Fruit fly (Drosophila melanogaster): ENCODE results near the gene CG10958.

The CG10958 gene

DNA sequence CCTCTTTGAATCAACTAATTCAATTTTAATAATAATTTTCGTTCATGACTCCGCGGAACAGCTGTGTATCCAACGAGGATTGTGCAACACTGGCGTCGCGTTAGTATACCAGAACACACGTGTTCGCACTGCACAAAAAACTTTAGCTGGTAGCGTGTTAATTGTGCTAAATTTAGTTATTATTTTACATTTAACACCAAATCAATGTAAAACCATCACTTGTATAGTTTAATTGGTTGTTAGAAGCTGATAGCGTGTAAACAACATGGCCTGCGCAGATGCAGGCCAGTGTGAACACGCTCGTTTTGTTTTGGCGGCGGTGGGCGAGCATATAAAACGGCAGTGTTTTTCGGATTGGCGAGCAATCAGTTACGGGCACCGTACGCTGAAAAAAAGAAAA, 25.2 kb downstream of the CG10958 start, which contains the start of the genes Traf6 and GIIIspla2 (continued):
- no peak for TF ChIP-seq D19A (tag; optimal IDR thresholded peaks at IDR 0.05)
- peak; percentile 57; the same call in 1 of the 2 replicates for TF ChIP-seq gsb (GFP tag; IDR thresholded peaks at IDR 0.05)
- TF ChIP-seq CG30403 (GFP tag; optimal IDR thresholded peaks at IDR 0.05): peak; percentile 79
- 0 out of 3 replicates have a peak, but pooled peaks have one; percentile 10 for TF ChIP-seq Opbp (GFP tag; IDR thresholded peaks at IDR 0.05; ENCODE audit: partially characterized antibody)
- TF ChIP-seq CG4424 (GFP tag; optimal IDR thresholded peaks at IDR 0.05): peak; percentile 65
- peak; percentile 63 for TF ChIP-seq CG7556 (GFP tag; optimal IDR thresholded peaks at IDR 0.05)
- TF ChIP-seq hkb (optimal IDR thresholded peaks at IDR 0.05): no peak
- peak; percentile 71 for TF ChIP-seq hkb (GFP tag; IDR thresholded peaks at IDR 0.05)
- TF ChIP-seq CG33213 (GFP tag; optimal IDR thresholded peaks at IDR 0.05): peak; percentile 68
- no peak for TF ChIP-seq CG8359 (GFP tag; optimal IDR thresholded peaks at IDR 0.05; ENCODE audit: borderline replicate concordance)
- no peak for TF ChIP-seq Sry-β (GFP tag; optimal IDR thresholded peaks at IDR 0.05)
- peak; percentile 54 for TF ChIP-seq Dp (GFP tag; optimal IDR thresholded peaks at IDR 0.05)
- TF ChIP-seq CG11398 (GFP tag; optimal IDR thresholded peaks at IDR 0.05): peak; percentile 47
- peak; percentile 87 for TF ChIP-seq Rfx (GFP tag; IDR thresholded peaks at IDR 0.05)
- TF ChIP-seq CG13287 (GFP tag; IDR thresholded peaks at IDR 0.05; ENCODE audit: partially characterized antibody): peak; percentile 59
- TF ChIP-seq CG13424 (tag; optimal IDR thresholded peaks at IDR 0.05): peak; percentile 83
- peak; percentile 55; the same call in 1 of the 3 replicates for TF ChIP-seq ase (GFP tag; IDR thresholded peaks at IDR 0.05)
- no peak for TF ChIP-seq CG6175 (GFP tag; IDR thresholded peaks at IDR 0.05)
- TF ChIP-seq Side (GFP tag; optimal IDR thresholded peaks at IDR 0.05): peak; percentile 52
- TF ChIP-seq CG6254 (GFP tag; optimal IDR thresholded peaks at IDR 0.05): peak; percentile 43
- TF ChIP-seq CG18619 (GFP tag; optimal IDR thresholded peaks at IDR 0.05): peak; percentile 71
- no peak for TF ChIP-seq CG10462 (GFP tag; optimal IDR thresholded peaks at IDR 0.05)
- TF ChIP-seq sd (tag; optimal IDR thresholded peaks at IDR 0.05): no peak
- peak; percentile 10 for TF ChIP-seq Antp (GFP tag; optimal IDR thresholded peaks at IDR 0.05)
- TF ChIP-seq H15 (GFP tag; IDR thresholded peaks at IDR 0.05): peak; percentile 75
- TF ChIP-seq gcm (GFP tag; optimal IDR thresholded peaks at IDR 0.05): peak; percentile 40
- TF ChIP-seq NfI (GFP tag; optimal IDR thresholded peaks at IDR 0.05): peak; percentile 80
- peak; percentile 68 for TF ChIP-seq Elba2 (GFP tag; optimal IDR thresholded peaks at IDR 0.05)
- no peak for TF ChIP-seq CG5180 (GFP tag; optimal IDR thresholded peaks at IDR 0.05)
- TF ChIP-seq ssp (GFP tag; IDR thresholded peaks at IDR 0.05): peak; percentile 90
- peak; percentile 71 for TF ChIP-seq Rx (GFP tag; IDR thresholded peaks at IDR 0.05)
- peak; percentile 16 for TF ChIP-seq CG3163 (GFP tag; optimal IDR thresholded peaks at IDR 0.05)
- peak; percentile 59 for TF ChIP-seq vfl (GFP tag; optimal IDR thresholded peaks at IDR 0.05)
- TF ChIP-seq lbe (GFP tag; optimal IDR thresholded peaks at IDR 0.05): peak; percentile 60
- peak; percentile 79 for TF ChIP-seq ara (GFP tag; IDR thresholded peaks at IDR 0.05)
- TF ChIP-seq Atf6 (GFP tag; IDR thresholded peaks at IDR 0.05): peak; percentile 73
- peak; percentile 29; the same call in 1 of the 2 replicates for TF ChIP-seq Poxn (GFP tag; IDR thresholded peaks at IDR 0.05)
- no peak for TF ChIP-seq MTF-1 (GFP tag; optimal IDR thresholded peaks at IDR 0.05; ENCODE audit: borderline replicate concordance)
- TF ChIP-seq Gug (GFP tag; IDR thresholded peaks at IDR 0.05): peak; percentile 65
- peak; percentile 45; the same call in 1 of the 2 replicates for TF ChIP-seq peb (GFP tag; IDR thresholded peaks at IDR 0.05)
- TF ChIP-seq Hr51 (GFP tag; optimal IDR thresholded peaks at IDR 0.05): peak in 1 of 2 experiments; percentile 72
- TF ChIP-seq HLH54F (GFP tag; optimal IDR thresholded peaks at IDR 0.05): peak; percentile 78
- TF ChIP-seq p53 (GFP tag; optimal IDR thresholded peaks at IDR 0.05): peak; percentile 40
- peak; percentile 32 for TF ChIP-seq Spps (tag; optimal IDR thresholded peaks at IDR 0.05)
- TF ChIP-seq wek (GFP tag; optimal IDR thresholded peaks at IDR 0.05): peak; percentile 52
- peak; percentile 67 for TF ChIP-seq Drgx (GFP tag; IDR thresholded peaks at IDR 0.05)
- peak; percentile 81 for TF ChIP-seq ci (GFP tag; IDR thresholded peaks at IDR 0.05)
- peak; percentile 40 for TF ChIP-seq tup (GFP tag; optimal IDR thresholded peaks at IDR 0.05)
- TF ChIP-seq CG31224 (GFP tag; IDR thresholded peaks at IDR 0.05): peak; percentile 72
- peak; percentile 77 for TF ChIP-seq CG12155 (GFP tag; optimal IDR thresholded peaks at IDR 0.05)
- peak; percentile 30; the same call in 1 of the 2 replicates for TF ChIP-seq CG11696 (GFP tag; IDR thresholded peaks at IDR 0.05)

Data from whole organism, embryonic.